Worm (Caenorhabditis elegans) whole organism, mixed stage, embryonic: ENCODE results near the gene dhs-21.

Source experiments
- M03D4.4 ChIP-seq: sonication (generic microtip); optimal IDR thresholded peaks from 2 replicates; lab custom pipeline; 2017; ENCODE audit warnings: mild to moderate bottlenecking, missing genetic modification characterization, missing compliant biosample characterization
- bed-3 ChIP-seq: fragments of 200-800 bp; sonication (Bioruptor generic); optimal IDR thresholded peaks from 3 replicates; lab custom pipeline; 2018; ENCODE audit warnings: mild to moderate bottlenecking, missing genetic modification characterization, moderate library complexity, missing compliant biosample characterization
- blmp-1 ChIP-seq: fragments of 150-350 bp; optimal IDR thresholded peaks from 2 replicates; lab custom pipeline; 2014; ENCODE audit warnings: missing biosample characterization, missing genetic modification characterization
- ceh-39 ChIP-seq: fragments of 150-350 bp; optimal IDR thresholded peaks from 2 replicates; lab custom pipeline; 2014; ENCODE audit warnings: missing biosample characterization, missing genetic modification characterization
- ceh-43 ChIP-seq: fragments of 200-800 bp; sonication (Bioruptor generic); optimal IDR thresholded peaks from 2 replicates; lab custom pipeline; 2018; ENCODE audit warnings: mild to moderate bottlenecking, missing genetic modification characterization, moderate library complexity, missing compliant biosample characterization
- ceh-83 ChIP-seq: fragments of 200-800 bp; sonication (Bioruptor generic); optimal IDR thresholded peaks from 2 replicates; lab custom pipeline; 2018; ENCODE audit warnings: mild to moderate bottlenecking, missing genetic modification characterization, missing compliant biosample characterization
- ces-1 ChIP-seq: fragments of 150-350 bp; optimal IDR thresholded peaks from 2 replicates; lab custom pipeline; 2014; ENCODE audit warnings: missing biosample characterization, missing genetic modification reagents, missing genetic modification characterization
- cnd-1 ChIP-seq: fragments of 200-800 bp; sonication (Bioruptor generic); optimal IDR thresholded peaks from 2 replicates; lab custom pipeline; 2018; ENCODE audit warnings: mild to moderate bottlenecking, missing genetic modification characterization, missing compliant biosample characterization
- drap-1 ChIP-seq: fragments of 200-800 bp; sonication (Bioruptor generic); optimal IDR thresholded peaks from 3 replicates; lab custom pipeline; 2018; ENCODE audit warnings: mild to moderate bottlenecking, missing genetic modification characterization, missing compliant biosample characterization
- elt-1 ChIP-seq: sonication (generic microtip); optimal IDR thresholded peaks from 2 replicates; lab custom pipeline; 2017; ENCODE audit warnings: missing genetic modification characterization, mild to moderate bottlenecking, missing compliant biosample characterization, antibody characterized with exemption, moderate library complexity, borderline replicate concordance; ENCODE audit not compliant: insufficient read depth
- elt-3 ChIP-seq: fragments of 150-350 bp; optimal IDR thresholded peaks from 2 replicates; lab custom pipeline; 2014; ENCODE audit warnings: missing biosample characterization, missing genetic modification characterization
- flh-1 ChIP-seq: fragments of 200-800 bp; sonication (Bioruptor generic); optimal IDR thresholded peaks from 2 replicates; lab custom pipeline; 2018; ENCODE audit warnings: mild to moderate bottlenecking, missing genetic modification characterization, moderate library complexity, missing compliant biosample characterization
- ham-2 ChIP-seq: fragments of 200-800 bp; sonication (Bioruptor generic); optimal IDR thresholded peaks from 2 replicates; lab custom pipeline; 2018; ENCODE audit warnings: mild to moderate bottlenecking, missing genetic modification characterization, missing compliant biosample characterization
- hlh-1 ChIP-seq: fragments of 150-350 bp; optimal IDR thresholded peaks from 2 replicates; lab custom pipeline; 2014; ENCODE audit warnings: missing biosample characterization, missing genetic modification reagents, missing genetic modification characterization
- lin-13 ChIP-seq: fragments of 150-350 bp; optimal IDR thresholded peaks from 2 replicates; lab custom pipeline; 2014; ENCODE audit warnings: missing biosample characterization, missing genetic modification characterization
- lin-32 ChIP-seq: fragments of 200-800 bp; sonication (Bioruptor generic); optimal IDR thresholded peaks from 2 replicates; lab custom pipeline; 2018; ENCODE audit warnings: mild to moderate bottlenecking, missing genetic modification characterization, missing compliant biosample characterization
- lsy-2 ChIP-seq: fragments of 150-350 bp; optimal IDR thresholded peaks from 2 replicates; lab custom pipeline; 2014; ENCODE audit warnings: missing biosample characterization, missing genetic modification characterization
- mab-5 ChIP-seq: fragments of 150-350 bp; optimal IDR thresholded peaks from 2 replicates; lab custom pipeline; 2014; ENCODE audit warnings: missing biosample characterization, missing genetic modification characterization
- mls-2 ChIP-seq: sonication (generic microtip); optimal IDR thresholded peaks from 2 replicates; lab custom pipeline; 2016; ENCODE audit warnings: mild to moderate bottlenecking, missing genetic modification characterization, moderate library complexity, missing compliant biosample characterization
- nhr-12 ChIP-seq: fragments of 150-350 bp; optimal IDR thresholded peaks from 2 replicates; lab custom pipeline; 2014; ENCODE audit warnings: missing biosample characterization, missing genetic modification characterization
- nhr-2 ChIP-seq: fragments of 150-350 bp; optimal IDR thresholded peaks from 2 replicates; lab custom pipeline; 2014; ENCODE audit warnings: missing biosample characterization, missing genetic modification characterization
- nhr-237 ChIP-seq: fragments of 150-350 bp; optimal IDR thresholded peaks from 2 replicates; lab custom pipeline; 2014; ENCODE audit warnings: missing biosample characterization, missing genetic modification characterization
- nhr-28 ChIP-seq: fragments of 150-350 bp; optimal IDR thresholded peaks from 2 replicates; lab custom pipeline; 2014; ENCODE audit warnings: missing biosample characterization, missing genetic modification characterization
- nhr-76 ChIP-seq: sonication (generic microtip); optimal IDR thresholded peaks from 2 replicates; lab custom pipeline; 2017; ENCODE audit warnings: missing biosample characterization, missing genetic modification characterization
- sem-2 ChIP-seq: fragments of 200-800 bp; sonication (Bioruptor generic); optimal IDR thresholded peaks from 2 replicates; lab custom pipeline; 2018; ENCODE audit warnings: mild to moderate bottlenecking, missing genetic modification characterization, missing compliant biosample characterization
- snpc-4 ChIP-seq: fragments of 150-350 bp; optimal IDR thresholded peaks from 2 replicates; lab custom pipeline; 2014; ENCODE audit warnings: missing biosample characterization, missing genetic modification characterization
- sptf-1 ChIP-seq: sonication (generic microtip); optimal IDR thresholded peaks from 2 replicates; lab custom pipeline; 2017; ENCODE audit warnings: mild to moderate bottlenecking, missing genetic modification characterization, moderate library complexity, missing compliant biosample characterization
- tbx-8 ChIP-seq: fragments of 200-800 bp; sonication (Bioruptor generic); optimal IDR thresholded peaks from 2 replicates; lab custom pipeline; 2018; ENCODE audit warnings: mild to moderate bottlenecking, missing genetic modification characterization, moderate library complexity, missing compliant biosample characterization
- unc-120 ChIP-seq: sonication (generic microtip); optimal IDR thresholded peaks from 2 replicates; lab custom pipeline; 2017; ENCODE audit warnings: missing genetic modification characterization, missing compliant biosample characterization; ENCODE audit not compliant: poor library complexity, severe bottlenecking
- unc-62 ChIP-seq: fragments of 150-350 bp; optimal IDR thresholded peaks from 2 replicates; lab custom pipeline; 2014; ENCODE audit warnings: missing biosample characterization, missing genetic modification reagents, missing genetic modification characterization

dhs-21 gene

DNA sequence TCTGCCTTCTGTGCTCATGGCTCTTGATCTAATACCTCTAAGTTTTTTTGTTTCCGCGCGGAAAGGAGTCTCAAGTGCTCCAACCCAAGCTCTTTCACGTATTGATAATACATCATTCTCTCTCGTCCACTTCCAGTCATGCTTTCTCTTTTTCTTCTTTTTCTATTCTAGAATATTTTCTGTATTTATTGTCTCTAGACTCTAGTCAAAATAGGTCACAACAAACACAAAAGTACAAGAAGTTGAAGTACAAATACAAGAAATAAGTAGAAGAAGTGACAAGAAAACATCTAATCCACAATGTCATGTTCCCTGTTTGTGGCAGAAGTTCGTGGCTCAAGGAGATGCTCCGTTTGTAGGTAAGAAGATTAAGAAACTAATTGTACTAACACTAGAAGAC lies 39.8 kb upstream of the dhs-21 start, which contains the start of gene ZC455.1:
Gene ZC455.1, plus strand, starts transcription at position 301 of the 400 bp plus-strand sequence.
- no peak for TF ChIP-seq ceh-39 (tag; lab: Kevin White, UChicago)
- no peak for TF ChIP-seq hlh-1 (tag; lab: Kevin White, UChicago)
- TF ChIP-seq nhr-2 (tag; lab: Kevin White, UChicago): no peak
- no peak for TF ChIP-seq snpc-4 (tag; lab: Kevin White, UChicago)
- TF ChIP-seq mls-2 (tag; lab: Kevin White, UChicago): no peak
- no peak for TF ChIP-seq flh-1 (GFP tag; lab: Kevin White, UChicago)
- TF ChIP-seq ces-1 (GFP tag; lab: Kevin White, UChicago): no peak

DNA sequence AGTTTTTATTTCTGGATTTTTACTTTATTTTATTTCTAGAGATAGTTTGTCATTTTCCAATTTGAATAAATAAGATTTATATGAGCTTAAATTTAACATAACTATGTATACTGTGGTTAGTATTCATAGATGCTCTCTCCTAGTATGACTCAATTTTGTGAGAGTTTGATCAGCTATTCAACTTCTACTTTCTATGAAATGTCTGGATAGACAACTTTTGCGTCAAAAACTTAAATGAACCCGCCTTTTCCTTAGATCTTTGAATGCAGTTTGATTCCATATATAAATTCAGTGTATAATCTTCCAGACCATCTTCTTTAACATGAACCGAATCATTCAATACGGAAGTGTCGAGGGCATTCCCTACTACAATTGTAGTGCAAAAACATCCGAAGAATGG lies 35.5 kb upstream of the dhs-21 start, which contains the start of gene srt-43:
Gene srt-43, plus strand, starts transcription at position 301 of the 400 bp plus-strand sequence.
- TF ChIP-seq elt-1 (tag; lab: Kevin White, UChicago): no peak
- TF ChIP-seq bed-3 (GFP tag; lab: Kevin White, UChicago): no peak
- no peak for TF ChIP-seq ceh-43
- no peak for TF ChIP-seq drap-1 (GFP tag; lab: Kevin White, UChicago)
- TF ChIP-seq nhr-28 (tag; lab: Kevin White, UChicago): no peak
- TF ChIP-seq sem-2 (GFP tag; lab: Kevin White, UChicago): no peak
- TF ChIP-seq ces-1 (GFP tag; lab: Kevin White, UChicago): no peak
- TF ChIP-seq ceh-39 (tag; lab: Kevin White, UChicago): no peak
- no peak for TF ChIP-seq nhr-12
- no peak for TF ChIP-seq lin-32 (GFP tag; lab: Kevin White, UChicago)
- TF ChIP-seq hlh-1 (tag; lab: Kevin White, UChicago): no peak
- TF ChIP-seq nhr-237 (tag; lab: Kevin White, UChicago): no peak
- no peak for TF ChIP-seq lin-13
- no peak for TF ChIP-seq unc-120
- TF ChIP-seq blmp-1 (tag; lab: Kevin White, UChicago): no peak
- no peak for TF ChIP-seq mab-5 (tag; lab: Kevin White, UChicago)

DNA sequence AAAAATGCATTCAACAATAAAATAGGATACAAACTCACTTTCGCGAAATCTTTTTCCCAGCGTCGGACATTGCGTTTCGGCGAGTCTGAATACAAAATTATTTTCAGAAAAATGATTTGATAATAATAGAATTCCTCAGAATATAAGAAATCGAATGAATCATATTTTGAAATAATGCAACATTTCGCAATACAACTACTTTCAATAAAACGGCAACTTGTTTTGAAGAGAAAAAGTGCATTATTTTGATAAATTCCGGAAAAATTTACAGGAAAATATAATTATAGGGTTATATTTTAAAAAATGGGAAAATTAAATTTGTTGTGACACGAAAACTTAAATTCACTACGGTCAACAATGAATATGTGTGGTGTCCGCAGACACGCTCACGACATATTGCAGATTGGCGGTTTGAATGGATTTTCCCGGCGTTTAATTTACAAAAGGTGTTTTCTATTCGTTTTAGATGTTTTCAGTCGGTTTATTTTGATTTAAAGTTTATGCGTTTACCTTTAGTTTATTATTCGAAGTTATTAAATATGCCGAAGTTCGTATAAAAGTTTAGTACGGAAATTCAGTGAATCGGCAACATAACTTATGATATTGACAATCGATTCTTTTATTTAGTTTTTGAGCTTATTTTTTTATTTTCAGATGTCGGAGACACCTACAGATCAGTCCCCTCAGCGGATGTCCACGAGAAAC lies 30.0 kb upstream of the dhs-21 start, which contains the start of the genes abcf-1 and scc-3:
Gene abcf-1, minus strand, starts transcription at position 85 of the 705 bp plus-strand sequence.
Gene scc-3, plus strand, starts transcription at position 655 of the 705 bp plus-strand sequence.
- TF ChIP-seq lsy-2 (tag; lab: Kevin White, UChicago): peak; percentile 93
- no peak for TF ChIP-seq tbx-8

DNA sequence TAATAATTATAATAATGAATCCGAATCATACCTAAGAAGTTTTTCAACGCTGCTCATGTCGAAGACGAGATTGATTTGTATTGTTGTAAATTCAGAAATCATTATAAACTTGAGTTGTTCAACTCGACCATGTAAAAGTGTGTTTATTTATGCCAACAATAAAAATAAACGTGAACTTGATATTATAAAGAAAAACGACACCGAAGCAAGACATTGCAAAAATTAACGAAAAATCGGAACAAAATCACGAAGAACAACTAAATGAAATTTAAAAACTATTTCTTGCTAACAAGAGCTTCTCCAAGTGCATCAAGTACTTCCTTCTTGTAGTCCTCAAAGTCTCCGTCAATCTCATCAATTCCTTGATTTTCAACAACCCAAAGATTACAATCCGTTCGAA lies 27.5 kb upstream of the dhs-21 start, which contains the start of gene F18E2.15:
Gene F18E2.15, minus strand, starts transcription at position 101 of the 400 bp plus-strand sequence.
- TF ChIP-seq elt-1 (tag; lab: Kevin White, UChicago): no peak
- no peak for TF ChIP-seq ceh-83 (GFP tag; lab: Kevin White, UChicago)
- no peak for TF ChIP-seq nhr-237 (tag; lab: Kevin White, UChicago)
- TF ChIP-seq lin-13: no peak
- no peak for TF ChIP-seq bed-3 (GFP tag; lab: Kevin White, UChicago)
- TF ChIP-seq ceh-39 (tag; lab: Kevin White, UChicago): no peak
- no peak for TF ChIP-seq nhr-2 (tag; lab: Kevin White, UChicago)
- no peak for TF ChIP-seq snpc-4 (tag; lab: Kevin White, UChicago)
- no peak for TF ChIP-seq elt-3
- no peak for TF ChIP-seq cnd-1 (tag; lab: Kevin White, UChicago)
- no peak for TF ChIP-seq lin-32 (GFP tag; lab: Kevin White, UChicago)
- no peak for TF ChIP-seq ham-2 (GFP tag; lab: Kevin White, UChicago)
- no peak for TF ChIP-seq unc-120
- TF ChIP-seq unc-62 (GFP tag; lab: Kevin White, UChicago): no peak
- TF ChIP-seq drap-1 (GFP tag; lab: Kevin White, UChicago): no peak
- TF ChIP-seq blmp-1 (tag; lab: Kevin White, UChicago): no peak
- TF ChIP-seq nhr-76 (tag; lab: Kevin White, UChicago): no peak
- TF ChIP-seq M03D4.4: no peak

DNA sequence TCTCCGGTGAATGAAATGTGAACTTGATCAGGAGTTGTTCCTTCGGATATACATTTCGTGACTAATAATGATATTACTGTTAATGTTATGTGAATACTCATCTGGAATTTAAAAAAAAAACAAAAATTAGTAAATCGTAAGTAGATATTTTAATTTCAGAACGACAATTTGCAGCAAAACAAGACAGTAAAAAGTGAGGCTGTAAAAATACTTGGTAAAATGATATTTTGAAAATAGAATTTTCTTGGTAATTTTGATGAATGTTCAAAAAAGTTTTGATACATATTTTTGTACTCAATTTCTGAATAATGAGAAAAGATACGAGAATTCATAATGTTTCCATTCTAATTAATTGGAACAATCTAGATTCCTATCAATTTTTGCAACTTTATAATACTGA lies 26.2 kb upstream of the dhs-21 start, which contains the start of gene papl-1:
Gene papl-1, minus strand, starts transcription at position 101 of the 400 bp plus-strand sequence.
- TF ChIP-seq ceh-83 (GFP tag; lab: Kevin White, UChicago): no peak
- no peak for TF ChIP-seq M03D4.4
- TF ChIP-seq tbx-8: no peak
- no peak for TF ChIP-seq sptf-1 (tag; lab: Kevin White, UChicago)
- no peak for TF ChIP-seq nhr-12
- TF ChIP-seq mls-2 (tag; lab: Kevin White, UChicago): no peak
- TF ChIP-seq sem-2 (GFP tag; lab: Kevin White, UChicago): no peak
- TF ChIP-seq, all 35 proteins: peak for 0
